Worm (Caenorhabditis elegans): ENCODE data around the gene cyp-25A2.

The cyp-25A2 gene

DNA sequence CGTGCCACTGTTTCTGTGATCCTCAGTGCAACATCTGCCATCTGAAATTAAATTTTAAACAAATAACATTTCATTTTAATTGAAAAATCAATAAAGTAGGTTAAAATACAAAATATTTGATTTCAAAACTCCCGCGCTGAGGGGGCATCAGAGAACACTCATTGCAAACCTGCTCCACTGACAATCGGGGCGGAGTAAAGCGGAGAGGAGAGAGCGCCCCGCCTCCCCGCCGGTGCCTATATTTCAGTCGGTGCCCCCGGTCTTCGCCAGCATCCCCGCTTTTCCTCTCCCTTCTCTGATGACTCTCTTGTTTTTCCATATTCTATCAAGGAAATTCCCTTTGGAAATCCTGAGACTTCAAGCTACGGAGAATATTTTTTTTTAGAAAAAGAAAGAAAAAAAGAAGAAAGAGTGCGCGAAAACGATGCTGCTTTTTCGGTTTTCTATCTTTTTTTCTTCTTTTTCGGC lies 27.9 kb downstream of the cyp-25A2 start, which contains the start of gene brc-1 (continued):
- peak; percentile 93 to 96 for TF ChIP-seq lsy-2 (tag; optimal IDR thresholded peaks at IDR 0.05)
- peak; percentile 94 for TF ChIP-seq nhr-71 (tag; optimal IDR thresholded peaks at IDR 0.05)
- TF ChIP-seq nhr-11 (tag; optimal IDR thresholded peaks at IDR 0.05): peak; percentile 53
- peak; percentile 83 for TF ChIP-seq tbx-2 (tag; optimal IDR thresholded peaks at IDR 0.05)
- peak; percentile 78 for TF ChIP-seq lir-3 (tag; optimal IDR thresholded peaks at IDR 0.05; ENCODE audit: poor library complexity)

DNA sequence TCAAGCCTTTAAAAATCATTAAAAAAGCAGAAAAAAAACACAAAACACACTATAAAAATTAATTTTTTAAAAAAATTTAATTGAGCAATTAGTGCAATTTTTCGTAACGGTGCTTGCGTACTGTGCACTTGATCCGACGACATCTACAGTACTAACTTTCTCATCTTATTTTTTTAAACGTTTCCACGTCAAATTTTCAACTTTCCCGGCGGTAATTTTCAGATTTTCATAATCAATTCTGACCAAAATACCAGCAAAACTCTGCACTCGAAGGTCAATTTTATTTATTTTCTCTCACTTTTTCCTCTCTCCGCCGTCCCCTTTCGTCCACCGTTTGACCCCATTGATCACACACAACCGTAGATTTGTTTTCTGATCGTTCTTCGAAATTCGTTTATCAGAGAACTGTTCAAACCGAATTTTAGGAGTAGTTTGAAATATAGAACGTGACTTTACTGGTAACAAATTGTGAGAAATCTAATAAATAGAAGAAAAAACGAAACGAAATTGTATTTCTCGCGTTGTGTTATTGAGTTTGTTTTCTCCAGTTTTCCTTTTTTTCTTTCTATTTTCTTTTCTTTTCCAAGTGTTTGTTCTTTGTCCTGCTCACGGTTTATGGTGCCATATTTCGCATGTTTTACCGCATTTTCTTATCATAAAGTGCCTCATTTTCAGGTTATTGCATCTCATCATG lies 28.9 kb downstream of the cyp-25A2 start, which contains the start of gene acs-19:
Gene acs-19 (plus strand): TSS at position 676 of the 694 bp plus-strand sequence.
- no peak for TF ChIP-seq mef-2 (tag; optimal IDR thresholded peaks at IDR 0.05)
- no peak for TF ChIP-seq mab-9 (GFP tag; IDR thresholded peaks at IDR 0.05)
- peak in 1 of 6 experiments; percentile 11 for TF ChIP-seq elt-3 (tag; optimal IDR thresholded peaks at IDR 0.05)
- no peak for TF ChIP-seq sptf-1 (tag; optimal IDR thresholded peaks at IDR 0.05)
- peak in 1 of 2 experiments; percentile 14 for TF ChIP-seq lsy-2 (tag; optimal IDR thresholded peaks at IDR 0.05)
- no peak for TF ChIP-seq hlh-17 (GFP tag; optimal IDR thresholded peaks at IDR 0.05; ENCODE audit: borderline replicate concordance)
- no peak for TF ChIP-seq ceh-8 (GFP tag; optimal IDR thresholded peaks at IDR 0.05)
- TF ChIP-seq unc-62 (GFP tag; optimal IDR thresholded peaks at IDR 0.05): no peak
- no peak for TF ChIP-seq Y116A8C.19 (tag; optimal IDR thresholded peaks at IDR 0.05; ENCODE audit: borderline replicate concordance)
- no peak for TF ChIP-seq unc-86 (tag; optimal IDR thresholded peaks at IDR 0.05)
- TF ChIP-seq isw-1 (GFP tag; IDR thresholded peaks at IDR 0.05): no peak
- TF ChIP-seq rnt-1 (tag; optimal IDR thresholded peaks at IDR 0.05): no peak
- TF ChIP-seq ces-1 (GFP tag; optimal IDR thresholded peaks at IDR 0.05): peak; percentile 29
- peak; percentile 65 for TF ChIP-seq lin-14 (GFP tag; optimal IDR thresholded peaks at IDR 0.05)
- peak in 1 of 2 experiments; percentile 52 for TF ChIP-seq lin-35 (GFP tag; optimal IDR thresholded peaks at IDR 0.05)
- no peak for TF ChIP-seq dpl-1 (GFP tag; optimal IDR thresholded peaks at IDR 0.05)
- no peak for TF ChIP-seq pag-3 (tag; optimal IDR thresholded peaks at IDR 0.05; ENCODE audit: borderline replicate concordance, insufficient read depth)
- peak; percentile 44 for TF ChIP-seq nhr-19 (GFP tag; conservative IDR thresholded peaks at IDR 0.05)
- peak; percentile 8 for TF ChIP-seq snu-23 (GFP tag; optimal IDR thresholded peaks at IDR 0.05)
- peak in 1 of 2 experiments; percentile 14 for TF ChIP-seq efl-1 (optimal IDR thresholded peaks at IDR 0.05)
- peak in 1 of 2 experiments; percentile 76 for TF ChIP-seq efl-1 (GFP tag; optimal IDR thresholded peaks at IDR 0.05 in 1 of 2)
- TF ChIP-seq nhr-71 (tag; optimal IDR thresholded peaks at IDR 0.05): peak; percentile 21
- peak; percentile 29 for TF ChIP-seq nhr-20 (tag; optimal IDR thresholded peaks at IDR 0.05)
- no peak for TF ChIP-seq tlp-1 (tag; optimal IDR thresholded peaks at IDR 0.05)
- TF ChIP-seq irx-1 (tag; optimal IDR thresholded peaks at IDR 0.05): no peak
- TF ChIP-seq blmp-1 (tag; optimal IDR thresholded peaks at IDR 0.05): peak; percentile 40
- no peak for TF ChIP-seq fkh-10 (GFP tag; optimal IDR thresholded peaks at IDR 0.05)
- TF ChIP-seq nhr-237 (tag; optimal IDR thresholded peaks at IDR 0.05): no peak
- TF ChIP-seq ztf-4 (tag; optimal IDR thresholded peaks at IDR 0.05): no peak
- TF ChIP-seq lin-13 (GFP tag; optimal IDR thresholded peaks at IDR 0.05): no peak
- TF ChIP-seq ama-1 (optimal IDR thresholded peaks at IDR 0.05): no peak
- TF ChIP-seq nhr-77 (tag; optimal IDR thresholded peaks at IDR 0.05): no peak
- no peak for TF ChIP-seq pqm-1 (tag; optimal IDR thresholded peaks at IDR 0.05)
- TF ChIP-seq pax-3 (tag; optimal IDR thresholded peaks at IDR 0.05): no peak
- TF ChIP-seq hpl-2 (GFP tag; optimal IDR thresholded peaks at IDR 0.05): no peak
- no peak for TF ChIP-seq ceh-82 (tag; optimal IDR thresholded peaks at IDR 0.05)
- no peak for TF ChIP-seq xbp-1 (tag; optimal IDR thresholded peaks at IDR 0.05)
- no peak for TF ChIP-seq nhr-85 (tag)
